Worm (Caenorhabditis elegans) whole organism, early embryonic: Measurements from ENCODE around the gene F53A9.1.

Experiments
- B0310.2 ChIP-seq: sonication (generic microtip); optimal IDR thresholded peaks from 2 replicates; lab custom pipeline; 2016; ENCODE audit warnings: mild to moderate bottlenecking, missing genetic modification characterization, missing compliant biosample characterization
- F13C5.2 ChIP-seq: sonication (generic microtip); optimal IDR thresholded peaks from 2 replicates; lab custom pipeline; 2017; ENCODE audit warnings: mild to moderate bottlenecking, missing genetic modification characterization, inconsistent platforms, missing compliant biosample characterization
- aly-1 ChIP-seq: sonication (generic microtip); optimal IDR thresholded peaks from 2 replicates; lab custom pipeline; 2016; ENCODE audit warnings: missing genetic modification characterization, missing compliant biosample characterization
- ama-1 ChIP-seq: fragments of 150-350 bp; optimal IDR thresholded peaks from 2 replicates; lab custom pipeline; 2014
- ceh-13 ChIP-seq: fragments of 200-800 bp; sonication (Bioruptor generic); optimal IDR thresholded peaks from 2 replicates; lab custom pipeline; 2018; ENCODE audit warnings: mild to moderate bottlenecking, missing genetic modification characterization, missing compliant biosample characterization
- ceh-36 ChIP-seq: sonication (generic microtip); optimal IDR thresholded peaks from 2 replicates; lab custom pipeline; 2016; ENCODE audit warnings: missing genetic modification characterization, inconsistent platforms, missing compliant biosample characterization
- ets-7 ChIP-seq: sonication (generic microtip); optimal IDR thresholded peaks from 2 replicates; lab custom pipeline; 2016; ENCODE audit warnings: missing genotype, missing genetic modification characterization, missing compliant biosample characterization
- flt-1 ChIP-seq: fragments of 200-800 bp; sonication (Bioruptor generic); IDR thresholded peaks from 2 replicates; pipeline ENCODE4 v1.3.6; 2022; ENCODE audit warnings: missing genetic modification characterization, missing compliant biosample characterization
- hmbx-1 ChIP-seq: sonication (generic microtip); optimal IDR thresholded peaks from 2 replicates; lab custom pipeline; 2016; ENCODE audit warnings: mild to moderate bottlenecking, missing genetic modification characterization, missing compliant biosample characterization
- hmg-4 ChIP-seq: fragments of 200-800 bp; sonication (Bioruptor generic); optimal IDR thresholded peaks from 2 replicates; lab custom pipeline; 2018; ENCODE audit warnings: mild to moderate bottlenecking, missing genetic modification characterization, missing compliant biosample characterization
- hnd-1 ChIP-seq: sonication (generic microtip); optimal IDR thresholded peaks from 2 replicates; lab custom pipeline; 2016; ENCODE audit warnings: missing genetic modification characterization, missing compliant biosample characterization
- pes-1 ChIP-seq: fragments of 200-800 bp; sonication (Bioruptor generic); IDR thresholded peaks from 2 replicates; pipeline ENCODE4 v1.3.6; 2022; ENCODE audit warnings: missing genetic modification reagents, missing genetic modification characterization, missing compliant biosample characterization
- scrt-1 ChIP-seq: fragments of 200-800 bp; sonication (Bioruptor generic); IDR thresholded peaks from 2 replicates; pipeline ENCODE4 v1.3.6; 2022; ENCODE audit warnings: missing genetic modification characterization, missing compliant biosample characterization
- sea-1 ChIP-seq: fragments of 200-800 bp; sonication (Bioruptor generic); conservative IDR thresholded peaks from 2 replicates; pipeline ENCODE4 v1.3.6; 2022; ENCODE audit warnings: missing genetic modification characterization, missing compliant biosample characterization
- tbx-11 ChIP-seq: fragments of 200-800 bp; sonication (Bioruptor generic); IDR thresholded peaks from 2 replicates; pipeline ENCODE4 v1.3.6; 2022; ENCODE audit warnings: missing genetic modification characterization, missing compliant biosample characterization
- tbx-37 ChIP-seq: fragments of 200-800 bp; sonication (Bioruptor generic); conservative IDR thresholded peaks from 2 replicates; pipeline ENCODE4 v1.3.6; 2022; ENCODE audit warnings: missing genetic modification reagents, missing genetic modification characterization, missing compliant biosample characterization
- tra-4 ChIP-seq: sonication (generic microtip); optimal IDR thresholded peaks from 2 replicates; lab custom pipeline; 2017; ENCODE audit warnings: missing genetic modification characterization, missing compliant biosample characterization

Gene F53A9.1

ce11 chrX:8681600-8681999 lies 29.8 kb upstream of the F53A9.1 start, which contains the start of gene K09E2.1:
Gene K09E2.1, plus strand, starts transcription at chrX:8681900.
- no peak for TF ChIP-seq ama-1
- no peak for TF ChIP-seq B0310.2 (tag; lab: Kevin White, UChicago)
- no peak for TF ChIP-seq tra-4 (tag; lab: Kevin White, UChicago)
- TF ChIP-seq scrt-1 (GFP tag; lab: Robert Waterston, UW): no peak
- TF ChIP-seq sea-1: no peak
- TF ChIP-seq tbx-37: no peak
- no peak for TF ChIP-seq F13C5.2
- TF ChIP-seq flt-1 (GFP tag; lab: Robert Waterston, UW): no peak
- TF ChIP-seq ceh-13: no peak
- no peak for TF ChIP-seq pes-1 (GFP tag; lab: Robert Waterston, UW)
- TF ChIP-seq tbx-11: no peak
- TF ChIP-seq aly-1 (tag; lab: Kevin White, UChicago): no peak
- no peak for TF ChIP-seq ets-7 (tag; lab: Kevin White, UChicago)
- TF ChIP-seq hmbx-1 (tag; lab: Kevin White, UChicago): no peak
- TF ChIP-seq hmg-4 (GFP tag; lab: Kevin White, UChicago): no peak
- no peak for TF ChIP-seq ceh-36 (tag; lab: Kevin White, UChicago)
- no peak for TF ChIP-seq hnd-1 (tag; lab: Kevin White, UChicago)

- TF ChIP-seq hmg-4 (GFP tag; lab: Kevin White, UChicago) (no peak), sea-1 (no peak), tra-4 (tag; lab: Kevin White, UChicago) (no peak)
Measured at ce11 chrX:8697517-8697916, 13.9 kb upstream of the F53A9.1 start, which contains the start of gene frpr-8. Gene frpr-8, plus strand, starts transcription at chrX:8697817.

- TF ChIP-seq hmbx-1 (tag; lab: Kevin White, UChicago) (no peak), ceh-13 (no peak), tbx-11 (no peak), ceh-36 (tag; lab: Kevin White, UChicago) (no peak), ama-1 (no peak), tbx-37 (no peak), scrt-1 (GFP tag; lab: Robert Waterston, UW) (no peak), hnd-1 (tag; lab: Kevin White, UChicago) (no peak)
Measured at ce11 chrX:8703664-8704356, 7.6 kb upstream of the F53A9.1 start, which contains the start of gene jbts-14. Gene jbts-14, plus strand, starts transcription at chrX:8704306.

ce11 chrX:8704830-8705229 lies 6.6 kb upstream of the F53A9.1 start:
- TF ChIP-seq hmbx-1 (tag; lab: Kevin White, UChicago): no peak
- TF ChIP-seq scrt-1 (GFP tag; lab: Robert Waterston, UW): no peak
- TF ChIP-seq ets-7 (tag; lab: Kevin White, UChicago): no peak
- no peak for TF ChIP-seq hnd-1 (tag; lab: Kevin White, UChicago)
- TF ChIP-seq F13C5.2: no peak
- no peak for TF ChIP-seq tbx-11
- no peak for TF ChIP-seq tra-4 (tag; lab: Kevin White, UChicago)
- TF ChIP-seq ceh-13: no peak
- no peak for TF ChIP-seq sea-1
- no peak for TF ChIP-seq ceh-36 (tag; lab: Kevin White, UChicago)
- no peak for TF ChIP-seq B0310.2 (tag; lab: Kevin White, UChicago)
- TF ChIP-seq flt-1 (GFP tag; lab: Robert Waterston, UW): no peak
- no peak for TF ChIP-seq pes-1 (GFP tag; lab: Robert Waterston, UW)
- TF ChIP-seq ama-1: no peak
- TF ChIP-seq tbx-37: no peak
- TF ChIP-seq aly-1 (tag; lab: Kevin White, UChicago): no peak

ce11 chrX:8708053-8708452 lies 3.3 kb upstream of the F53A9.1 start, which contains the start of gene F53A9.3:
Gene F53A9.3, plus strand, starts transcription at chrX:8708353.
- TF ChIP-seq F13C5.2: no peak
- TF ChIP-seq hmg-4 (GFP tag; lab: Kevin White, UChicago): no peak
- no peak for TF ChIP-seq ceh-36 (tag; lab: Kevin White, UChicago)
- TF ChIP-seq tbx-11: no peak
- no peak for TF ChIP-seq pes-1 (GFP tag; lab: Robert Waterston, UW)
- no peak for TF ChIP-seq B0310.2 (tag; lab: Kevin White, UChicago)
- no peak for TF ChIP-seq ceh-13

ce11 chrX:8709424-8709823 lies 2.0 kb upstream of the F53A9.1 start, which contains the start of gene kreg-1:
Gene kreg-1, plus strand, starts transcription at chrX:8709764.
- TF ChIP-seq ama-1 (no peak), aly-1 (tag; lab: Kevin White, UChicago) (no peak), ceh-36 (tag; lab: Kevin White, UChicago) (no peak), ets-7 (tag; lab: Kevin White, UChicago) (no peak), tbx-37 (no peak), tra-4 (tag; lab: Kevin White, UChicago) (no peak), scrt-1 (GFP tag; lab: Robert Waterston, UW) (no peak), B0310.2 (tag; lab: Kevin White, UChicago) (no peak), flt-1 (GFP tag; lab: Robert Waterston, UW) (no peak), F13C5.2 (no peak), hmbx-1 (tag; lab: Kevin White, UChicago) (no peak), pes-1 (GFP tag; lab: Robert Waterston, UW) (no peak), sea-1 (no peak), ceh-13 (no peak), tbx-11 (no peak), hmg-4 (GFP tag; lab: Kevin White, UChicago) (no peak), hnd-1 (tag; lab: Kevin White, UChicago) (no peak)

ce11 chrX:8712662-8713061 lies 1.3 kb downstream of the F53A9.1 start:
- no peak for TF ChIP-seq tbx-37
- no peak for TF ChIP-seq F13C5.2
- TF ChIP-seq scrt-1 (GFP tag; lab: Robert Waterston, UW): no peak

ce11 chrX:8713754-8714295 lies 2.4 kb downstream of the F53A9.1 start, which contains the start of gene F53A9.6:
Gene F53A9.6, minus strand, starts transcription at chrX:8713804.
- no peak for TF ChIP-seq tra-4 (tag; lab: Kevin White, UChicago)
- no peak for TF ChIP-seq F13C5.2
- no peak for TF ChIP-seq aly-1 (tag; lab: Kevin White, UChicago)
- no peak for TF ChIP-seq ets-7 (tag; lab: Kevin White, UChicago)
- no peak for TF ChIP-seq tbx-37
- no peak for TF ChIP-seq hmbx-1 (tag; lab: Kevin White, UChicago)
- TF ChIP-seq ama-1: no peak
- no peak for TF ChIP-seq ceh-13
- no peak for TF ChIP-seq flt-1 (GFP tag; lab: Robert Waterston, UW)
- TF ChIP-seq scrt-1 (GFP tag; lab: Robert Waterston, UW): no peak
- TF ChIP-seq pes-1 (GFP tag; lab: Robert Waterston, UW): no peak
